Worm (Caenorhabditis elegans) whole organism, early embryonic: ENCODE results near the gene hnd-1.

ENCODE experiments used
- ets-7 ChIP-seq: sonication (generic microtip); optimal IDR thresholded peaks from 2 replicates; lab custom pipeline; 2016; ENCODE audit warnings: missing genotype, missing genetic modification characterization, missing compliant biosample characterization
- sea-1 ChIP-seq: fragments of 200-800 bp; sonication (Bioruptor generic); conservative IDR thresholded peaks from 2 replicates; pipeline ENCODE4 v1.3.6; 2022; ENCODE audit warnings: missing genetic modification characterization, missing compliant biosample characterization

- TF ChIP-seq sea-1 (GFP tag; lab: Robert Waterston, UW) (no peak), ets-7 (tag; lab: Kevin White, UChicago) (no peak)
Observed at ce11 chrX:11720058-11720457, 35.7 kb downstream of the hnd-1 start.
